Comparison of ENCODE assay signal across 1 fruit fly cellular context in genomic region chr3L:1166266-1166665, dm6.
TF ChIP-seq lines count a peak whose summit lies in the region.

No protein-coding gene starts in this region.

TF ChIP-seq in whole organism, embryonic, 481 proteins besides CTCF, POLR2A, EP300 and RAD21 (continued from another document and continues in another):
- TF ChIP-seq CG3847 (GFP tag; IDR thresholded peaks at IDR 0.05; lab: Robert Waterston, UW) (no peak), danr (GFP tag; IDR thresholded peaks at IDR 0.05; lab: Robert Waterston, UW) (peak; percentile 15; the same call in 1 of the 2 replicates), CG10431 (GFP tag; optimal IDR thresholded peaks at IDR 0.05; lab: Kevin White, UChicago) (peak; percentile 87), Fer3 (tag; optimal IDR thresholded peaks at IDR 0.05; lab: Kevin White, UChicago) (peak; percentile 36), CG9876 (GFP tag; optimal IDR thresholded peaks at IDR 0.05; lab: Kevin White, UChicago) (no peak), ind (GFP tag; optimal IDR thresholded peaks at IDR 0.05; lab: Kevin White, UChicago) (no peak), CG3726 (GFP tag; IDR thresholded peaks at IDR 0.05; lab: Robert Waterston, UW) (no peak), dmrt11E (tag; optimal IDR thresholded peaks at IDR 0.05; lab: Kevin White, UChicago) (peak; percentile 58), NfI (GFP tag; optimal IDR thresholded peaks at IDR 0.05; lab: Kevin White, UChicago) (peak; percentile 28), odd (GFP tag; optimal IDR thresholded peaks at IDR 0.05; lab: Kevin White, UChicago) (peak; percentile 81), Mes4 (GFP tag; optimal IDR thresholded peaks at IDR 0.05; lab: Kevin White, UChicago) (peak; percentile 29), eyg (GFP tag; optimal IDR thresholded peaks at IDR 0.05; lab: Kevin White, UChicago) (peak; percentile 9), croc (GFP tag; conservative IDR thresholded peaks at IDR 0.05; lab: Robert Waterston, UW) (no peak), CG16815 (GFP tag; optimal IDR thresholded peaks at IDR 0.05; lab: Kevin White, UChicago) (no peak), CG34376 (GFP tag; optimal IDR thresholded peaks at IDR 0.05; lab: Kevin White, UChicago) (no peak), sug (tag; optimal IDR thresholded peaks at IDR 0.05; lab: Kevin White, UChicago) (peak; percentile 1), Taf1 (GFP tag; IDR thresholded peaks at IDR 0.05; lab: Robert Waterston, UW) (no peak), CG14860 (GFP tag; IDR thresholded peaks at IDR 0.05; lab: Robert Waterston, UW; ENCODE audit: partially characterized antibody) (no peak), az2 (GFP tag; optimal IDR thresholded peaks at IDR 0.05; lab: Kevin White, UChicago) (no peak), ato (GFP tag; IDR thresholded peaks at IDR 0.05; lab: Robert Waterston, UW; ENCODE audit: partially characterized antibody) (no peak), CG12299 (tag; optimal IDR thresholded peaks at IDR 0.05; lab: Kevin White, UChicago) (peak; percentile 37), Vsx1 (GFP tag; optimal IDR thresholded peaks at IDR 0.05; lab: Kevin White, UChicago) (peak; percentile 20), pfk (GFP tag; optimal IDR thresholded peaks at IDR 0.05; lab: Kevin White, UChicago) (no peak), CG14667 (GFP tag; IDR thresholded peaks at IDR 0.05; lab: Robert Waterston, UW) (no peak), CG7556 (GFP tag; optimal IDR thresholded peaks at IDR 0.05; lab: Kevin White, UChicago) (peak; percentile 22), CG13894 (tag; optimal IDR thresholded peaks at IDR 0.05; lab: Kevin White, UChicago) (no peak), CG33557 (GFP tag; optimal IDR thresholded peaks at IDR 0.05; lab: Kevin White, UChicago) (peak; percentile 81), zfh2 (GFP tag; optimal IDR thresholded peaks at IDR 0.05; lab: Kevin White, UChicago) (no peak), CG31441 (GFP tag; IDR thresholded peaks at IDR 0.05; lab: Robert Waterston, UW) (no peak), CoRest (tag; optimal IDR thresholded peaks at IDR 0.05; lab: Kevin White, UChicago) (peak; percentile 40), Sox102F (GFP tag; optimal IDR thresholded peaks at IDR 0.05; lab: Kevin White, UChicago) (peak; percentile 54), cad (GFP tag; optimal IDR thresholded peaks at IDR 0.05; lab: Kevin White, UChicago) (no peak), slp2 (GFP tag; optimal IDR thresholded peaks at IDR 0.05; lab: Kevin White, UChicago) (no peak), pan (optimal IDR thresholded peaks at IDR 0.05; lab: Kevin White, UChicago) (no peak), pan (GFP tag; optimal IDR thresholded peaks at IDR 0.05 in 1 of 2, IDR thresholded peaks at IDR 0.05 in 1 of 2) (no peak), usp (GFP tag; optimal IDR thresholded peaks at IDR 0.05; lab: Kevin White, UChicago) (no peak), CG10321 (GFP tag; IDR thresholded peaks at IDR 0.05; lab: Robert Waterston, UW) (no peak), CG6765 (GFP tag; optimal IDR thresholded peaks at IDR 0.05; lab: Kevin White, UChicago) (no peak), Oli (tag; optimal IDR thresholded peaks at IDR 0.05; lab: Kevin White, UChicago) (peak; percentile 39), CG17802 (tag; optimal IDR thresholded peaks at IDR 0.05; lab: Kevin White, UChicago) (no peak), fru (optimal IDR thresholded peaks at IDR 0.05; lab: Kevin White, UChicago) (no peak), Pdp1 (GFP tag; optimal IDR thresholded peaks at IDR 0.05; lab: Kevin White, UChicago) (no peak), fd102C (GFP tag; optimal IDR thresholded peaks at IDR 0.05; lab: Kevin White, UChicago) (peak; percentile 98), maf-S (GFP tag; optimal IDR thresholded peaks at IDR 0.05; lab: Kevin White, UChicago) (no peak), sens-2 (GFP tag; IDR thresholded peaks at IDR 0.05; lab: Robert Waterston, UW) (0 out of 2 replicates have a peak, but pooled peaks have one; percentile 34), dati (GFP tag; IDR thresholded peaks at IDR 0.05; lab: Robert Waterston, UW) (no peak), gfzf (GFP tag; optimal IDR thresholded peaks at IDR 0.05; lab: Kevin White, UChicago) (no peak), shn (GFP tag; optimal IDR thresholded peaks at IDR 0.05; lab: Kevin White, UChicago) (no peak), CG4730 (GFP tag; IDR thresholded peaks at IDR 0.05; lab: Robert Waterston, UW) (no peak), NC2α (GFP tag; optimal IDR thresholded peaks at IDR 0.05; lab: Kevin White, UChicago) (peak; percentile 8), psq (GFP tag; optimal IDR thresholded peaks at IDR 0.05; lab: Kevin White, UChicago) (no peak), chinmo (GFP tag; IDR thresholded peaks at IDR 0.05; lab: Robert Waterston, UW; ENCODE audit: partially characterized antibody) (no peak), nmo (GFP tag; optimal IDR thresholded peaks at IDR 0.05; lab: Kevin White, UChicago) (no peak), CG12071 (GFP tag; optimal IDR thresholded peaks at IDR 0.05; lab: Kevin White, UChicago) (peak; percentile 76), CG10209 (GFP tag; optimal IDR thresholded peaks at IDR 0.05; lab: Kevin White, UChicago) (peak; percentile 70), zf30C (GFP tag; optimal IDR thresholded peaks at IDR 0.05; lab: Kevin White, UChicago) (no peak), Ada2b (GFP tag; IDR thresholded peaks at IDR 0.05; lab: Robert Waterston, UW) (no peak; the same call in 1 of the 2 replicates), knrl (GFP tag; IDR thresholded peaks at IDR 0.05; lab: Robert Waterston, UW; ENCODE audit: partially characterized antibody) (no peak), cato (GFP tag; optimal IDR thresholded peaks at IDR 0.05; lab: Kevin White, UChicago; ENCODE audit: borderline replicate concordance) (peak; percentile 25), Side (GFP tag; optimal IDR thresholded peaks at IDR 0.05; lab: Kevin White, UChicago) (peak; percentile 54), CG10543 (GFP tag; optimal IDR thresholded peaks at IDR 0.05; lab: Kevin White, UChicago) (peak; percentile 50), CG16863 (GFP tag; optimal IDR thresholded peaks at IDR 0.05; lab: Kevin White, UChicago) (peak; percentile 8), al (GFP tag; IDR thresholded peaks at IDR 0.05; lab: Robert Waterston, UW) (no peak), Myb (GFP tag; optimal IDR thresholded peaks at IDR 0.05; lab: Kevin White, UChicago) (no peak), sob (GFP tag; IDR thresholded peaks at IDR 0.05; lab: Robert Waterston, UW) (peak; percentile 50; the same call in 1 of the 2 replicates), Deaf1 (tag; optimal IDR thresholded peaks at IDR 0.05; lab: Kevin White, UChicago) (no peak), CG12744 (GFP tag; optimal IDR thresholded peaks at IDR 0.05; lab: Kevin White, UChicago) (no peak), bigmax (GFP tag; optimal IDR thresholded peaks at IDR 0.05; lab: Kevin White, UChicago) (peak; percentile 33), CG2129 (GFP tag; IDR thresholded peaks at IDR 0.05; lab: Robert Waterston, UW; ENCODE audit: partially characterized antibody) (no peak), bowl (GFP tag; IDR thresholded peaks at IDR 0.05; lab: Robert Waterston, UW) (no peak), Xrp1 (GFP tag; IDR thresholded peaks at IDR 0.05; lab: Robert Waterston, UW) (peak; percentile 79), CG4617 (GFP tag; optimal IDR thresholded peaks at IDR 0.05; lab: Kevin White, UChicago; ENCODE audit: borderline replicate concordance) (no peak), nerfin-1 (tag; optimal IDR thresholded peaks at IDR 0.05; lab: Kevin White, UChicago) (peak; percentile 71), YL-1 (GFP tag; optimal IDR thresholded peaks at IDR 0.05; lab: Kevin White, UChicago) (peak; percentile 69), CG1792 (GFP tag; optimal IDR thresholded peaks at IDR 0.05; lab: Kevin White, UChicago) (peak; percentile 38), oc (tag; optimal IDR thresholded peaks at IDR 0.05; lab: Kevin White, UChicago) (peak; percentile 51), TFAM (GFP tag; optimal IDR thresholded peaks at IDR 0.05; lab: Kevin White, UChicago) (peak; percentile 50), Tbp (GFP tag; optimal IDR thresholded peaks at IDR 0.05; lab: Kevin White, UChicago) (no peak), CG2199 (GFP tag; IDR thresholded peaks at IDR 0.05; lab: Robert Waterston, UW) (no peak), CG10565 (GFP tag; optimal IDR thresholded peaks at IDR 0.05; lab: Kevin White, UChicago) (no peak), CG11560 (tag; IDR thresholded peaks at IDR 0.05; lab: Robert Waterston, UW) (no peak), CG7357 (GFP tag; IDR thresholded peaks at IDR 0.05; lab: Robert Waterston, UW) (no peak), toy (GFP tag; IDR thresholded peaks at IDR 0.05; lab: Robert Waterston, UW) (no peak), CrebB (tag; optimal IDR thresholded peaks at IDR 0.05; lab: Kevin White, UChicago) (peak; percentile 63), CG14710 (tag; optimal IDR thresholded peaks at IDR 0.05; lab: Kevin White, UChicago) (peak; percentile 57), CG6175 (GFP tag; IDR thresholded peaks at IDR 0.05; lab: Robert Waterston, UW) (no peak), chif (GFP tag; optimal IDR thresholded peaks at IDR 0.05; lab: Kevin White, UChicago) (peak in 1 of 2 experiments; percentile 6), H15 (GFP tag; IDR thresholded peaks at IDR 0.05; lab: Robert Waterston, UW) (0 out of 3 replicates have a peak, but pooled peaks have one; percentile 35), ci (GFP tag; IDR thresholded peaks at IDR 0.05; lab: Robert Waterston, UW) (peak; percentile 92), Awh (GFP tag; IDR thresholded peaks at IDR 0.05; lab: Robert Waterston, UW) (peak; percentile 88; the same call in 1 of the 2 replicates), seq (GFP tag; IDR thresholded peaks at IDR 0.05; lab: Robert Waterston, UW) (no peak), ash1 (GFP tag; optimal IDR thresholded peaks at IDR 0.05; lab: Kevin White, UChicago) (no peak), CG11247 (GFP tag; IDR thresholded peaks at IDR 0.05; lab: Robert Waterston, UW) (no peak), Stat92E (GFP tag; optimal IDR thresholded peaks at IDR 0.05; lab: Kevin White, UChicago) (no peak), CG6683 (GFP tag; optimal IDR thresholded peaks at IDR 0.05; lab: Kevin White, UChicago) (peak; percentile 34), lbe (GFP tag; optimal IDR thresholded peaks at IDR 0.05; lab: Kevin White, UChicago) (no peak), CG17385 (GFP tag; optimal IDR thresholded peaks at IDR 0.05; lab: Kevin White, UChicago) (peak; percentile 59), MESR4 (GFP tag; optimal IDR thresholded peaks at IDR 0.05; lab: Kevin White, UChicago) (no peak), CG6813 (GFP tag; optimal IDR thresholded peaks at IDR 0.05; lab: Kevin White, UChicago) (peak; percentile 90), CG2889 (GFP tag; IDR thresholded peaks at IDR 0.05; lab: Robert Waterston, UW) (no peak), CG13775 (GFP tag; optimal IDR thresholded peaks at IDR 0.05; lab: Kevin White, UChicago) (no peak), CG13424 (tag; optimal IDR thresholded peaks at IDR 0.05; lab: Kevin White, UChicago) (peak; percentile 61), CG4282 (GFP tag; optimal IDR thresholded peaks at IDR 0.05; lab: Kevin White, UChicago) (no peak), CG14441 (GFP tag; IDR thresholded peaks at IDR 0.05; lab: Robert Waterston, UW) (no peak; the same call in 1 of the 2 replicates), Gsc (GFP tag; IDR thresholded peaks at IDR 0.05; lab: Robert Waterston, UW) (no peak), ro (GFP tag; IDR thresholded peaks at IDR 0.05; lab: Robert Waterston, UW) (no peak), E2f1 (GFP tag; IDR thresholded peaks at IDR 0.05; lab: Robert Waterston, UW) (no peak; the same call in 1 of the 2 replicates), nau (GFP tag; optimal IDR thresholded peaks at IDR 0.05; lab: Kevin White, UChicago) (peak; percentile 62), Dad (GFP tag; optimal IDR thresholded peaks at IDR 0.05; lab: Kevin White, UChicago) (no peak), ap (GFP tag; IDR thresholded peaks at IDR 0.05; lab: Robert Waterston, UW) (0 out of 2 replicates have a peak, but pooled peaks have one; percentile 10), Aef1 (GFP tag; IDR thresholded peaks at IDR 0.05; lab: Robert Waterston, UW) (no peak), CG9609 (GFP tag; optimal IDR thresholded peaks at IDR 0.05; lab: Kevin White, UChicago) (no peak), gce (GFP tag; IDR thresholded peaks at IDR 0.05; lab: Robert Waterston, UW) (peak; percentile 76), CG31388 (GFP tag; optimal IDR thresholded peaks at IDR 0.05; lab: Kevin White, UChicago) (no peak), trh (GFP tag; optimal IDR thresholded peaks at IDR 0.05; lab: Kevin White, UChicago) (peak; percentile 35), CG9817 (tag; optimal IDR thresholded peaks at IDR 0.05; lab: Kevin White, UChicago) (no peak), ab (GFP tag; optimal IDR thresholded peaks at IDR 0.05; lab: Kevin White, UChicago) (no peak), lmd (GFP tag; IDR thresholded peaks at IDR 0.05; lab: Robert Waterston, UW) (no peak), Doc2 (GFP tag; IDR thresholded peaks at IDR 0.05; lab: Robert Waterston, UW) (no peak), bcd (GFP tag; optimal IDR thresholded peaks at IDR 0.05; lab: Kevin White, UChicago) (no peak), CG6689 (GFP tag; IDR thresholded peaks at IDR 0.05; lab: Robert Waterston, UW) (peak; percentile 42), Dbx (GFP tag; IDR thresholded peaks at IDR 0.05; lab: Robert Waterston, UW) (no peak), tx (GFP tag; optimal IDR thresholded peaks at IDR 0.05; lab: Kevin White, UChicago) (no peak), CG12155 (GFP tag; optimal IDR thresholded peaks at IDR 0.05; lab: Kevin White, UChicago) (no peak), aop (GFP tag; IDR thresholded peaks at IDR 0.05; lab: Robert Waterston, UW) (no peak), D (optimal IDR thresholded peaks at IDR 0.05; lab: Kevin White, UChicago) (no peak), D (GFP tag; optimal IDR thresholded peaks at IDR 0.05; lab: Kevin White, UChicago) (peak; percentile 68), lilli (GFP tag; optimal IDR thresholded peaks at IDR 0.05; lab: Kevin White, UChicago) (no peak), CG34224 (GFP tag; IDR thresholded peaks at IDR 0.05; lab: Robert Waterston, UW; ENCODE audit: partially characterized antibody) (no peak), ssp (GFP tag; IDR thresholded peaks at IDR 0.05; lab: Robert Waterston, UW) (no peak), CG4707 (GFP tag; optimal IDR thresholded peaks at IDR 0.05; lab: Kevin White, UChicago) (peak; percentile 81), Nf-YA (GFP tag; IDR thresholded peaks at IDR 0.05; lab: Robert Waterston, UW) (0 out of 2 replicates have a peak, but pooled peaks have one; percentile 26), scrt (GFP tag; optimal IDR thresholded peaks at IDR 0.05; lab: Kevin White, UChicago) (peak; percentile 30), CG12236 (GFP tag; optimal IDR thresholded peaks at IDR 0.05; lab: Kevin White, UChicago) (peak; percentile 39), Med (GFP tag; lab: Kevin White, UChicago) (peak; percentile 81)
